Worm (Caenorhabditis elegans) whole organism, L4/young adult: Measurements from ENCODE around the gene ragc-1.

Source experiments
- W03F9.2 ChIP-seq: fragments of 150-350 bp; optimal IDR thresholded peaks from 2 replicates; lab custom pipeline; 2014; ENCODE audit warnings: missing biosample characterization, missing genetic modification characterization
- dao-5 ChIP-seq: sonication (generic microtip); optimal IDR thresholded peaks from 2 replicates; lab custom pipeline; 2016; ENCODE audit warnings: missing genotype, missing genetic modification characterization, moderate library complexity, missing compliant biosample characterization
- him-1 ChIP-seq: sonication (generic microtip); optimal IDR thresholded peaks from 2 replicates; lab custom pipeline; 2016; ENCODE audit warnings: missing genotype, missing genetic modification reagents, missing genetic modification characterization, missing compliant biosample characterization

DNA sequence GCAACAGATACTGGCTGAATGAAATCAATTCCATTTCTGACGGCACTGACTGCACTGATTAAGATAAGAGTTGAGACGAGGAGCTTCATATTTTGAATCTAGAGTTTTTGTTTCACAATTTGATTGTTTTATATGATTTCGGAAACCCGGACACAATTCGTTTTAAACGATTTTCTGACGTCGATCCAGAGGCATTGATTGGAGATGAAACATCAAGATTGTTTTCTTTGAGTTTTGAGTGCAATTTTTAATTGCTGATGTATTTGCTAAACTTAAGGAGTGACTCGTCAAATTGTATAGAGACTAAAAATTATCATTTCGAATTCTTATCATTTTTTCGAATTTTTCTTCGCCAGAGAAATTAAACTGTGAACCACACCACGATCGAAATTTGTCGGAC is 23.1 kb upstream of the ragc-1 start, which contains the start of gene lys-6:
- TF ChIP-seq W03F9.2 (no peak), him-1 (tag; lab: Kevin White, UChicago) (no peak), dao-5 (tag; lab: Kevin White, UChicago) (no peak)
